Worm (Caenorhabditis elegans) whole organism, young adult: ENCODE results near the gene spig-3.

Experiments
- B0035.1 ChIP-seq: sonication (generic microtip); optimal IDR thresholded peaks from 2 replicates; lab custom pipeline; 2016; ENCODE audit warnings: missing genetic modification characterization, mild to moderate bottlenecking, missing compliant biosample characterization, missing genotype, missing genetic modification reagents
- B0336.3 ChIP-seq: fragments of 200-800 bp; sonication (Bioruptor generic); IDR thresholded peaks from 2 replicates; pipeline ENCODE4 v1.3.6; 2022; ENCODE audit warnings: missing genetic modification characterization, missing compliant biosample characterization
- D2030.7 ChIP-seq: fragments of 200-800 bp; sonication (Bioruptor generic); IDR thresholded peaks from 2 replicates; pipeline ENCODE4 v1.3.6; 2022; ENCODE audit warnings: missing genetic modification reagents, missing genetic modification characterization, missing compliant biosample characterization
- F10E7.11 ChIP-seq: sonication (generic microtip); optimal IDR thresholded peaks from 2 replicates; lab custom pipeline; 2017; ENCODE audit warnings: mild to moderate bottlenecking, missing genetic modification characterization, moderate library complexity, missing compliant biosample characterization
- F37B4.10 ChIP-seq: fragments of 200-800 bp; sonication (Bioruptor generic); IDR thresholded peaks from 2 replicates; pipeline ENCODE4 v1.3.6; 2022; ENCODE audit warnings: missing genetic modification characterization, missing compliant biosample characterization
- F49E8.2 ChIP-seq: sonication (generic microtip); optimal IDR thresholded peaks from 3 replicates; lab custom pipeline; 2017; ENCODE audit warnings: missing genetic modification characterization, mild to moderate bottlenecking, missing compliant biosample characterization, antibody characterized with exemption, moderate library complexity; ENCODE audit not compliant: insufficient read depth
- F55B11.4 ChIP-seq: sonication (generic microtip); optimal IDR thresholded peaks from 2 replicates; lab custom pipeline; 2016; ENCODE audit warnings: missing compliant biosample characterization, missing genetic modification characterization, borderline replicate concordance; ENCODE audit not compliant: insufficient read depth
- K11D2.4 ChIP-seq: fragments of 200-800 bp; sonication (Bioruptor generic); IDR thresholded peaks from 2 replicates; pipeline ENCODE4 v1.3.6; 2022; ENCODE audit warnings: missing genetic modification reagents, missing genetic modification characterization, missing compliant biosample characterization
- T07F8.4 ChIP-seq: sonication (generic microtip); optimal IDR thresholded peaks from 2 replicates; lab custom pipeline; 2016; ENCODE audit warnings: mild to moderate bottlenecking, missing genetic modification characterization, moderate library complexity, missing compliant biosample characterization
- Y53F4B.3 ChIP-seq: fragments of 200-800 bp; sonication (Bioruptor generic); IDR thresholded peaks from 2 replicates; pipeline ENCODE4 v1.3.6; 2022; ENCODE audit warnings: missing genetic modification reagents, missing genetic modification characterization, missing compliant biosample characterization
- Y53G8AR.9 ChIP-seq: fragments of 200-800 bp; sonication (Bioruptor generic); conservative IDR thresholded peaks from 2 replicates; pipeline ENCODE4 v1.3.6; 2022; ENCODE audit warnings: missing genetic modification reagents, missing genetic modification characterization, missing compliant biosample characterization
- athp-1 ChIP-seq: sonication (generic microtip); optimal IDR thresholded peaks from 2 replicates; lab custom pipeline; 2017; ENCODE audit warnings: mild to moderate bottlenecking, missing genetic modification characterization, missing compliant biosample characterization
- cebp-1 ChIP-seq, 2 experiments: fragments of 200-800 bp in 1 of 2; sonication (Bioruptor generic) in 1 of 2; sonication (generic microtip) in 1 of 2; IDR thresholded peaks in 1 of 2; optimal IDR thresholded peaks in 1 of 2; 2 replicates each; pipeline versions ENCODE4 v1.3.6 to Lab custom; 2017 to 2022; ENCODE audit warnings: missing compliant biosample characterization in 2 of 2, missing genetic modification characterization in 2 of 2, mild to moderate bottlenecking in 1 of 2, missing genetic modification reagents in 1 of 2, moderate library complexity in 1 of 2
- ceh-100 ChIP-seq: fragments of 200-800 bp; sonication (Bioruptor generic); IDR thresholded peaks from 2 replicates; pipeline ENCODE4 v1.3.6; 2022; ENCODE audit warnings: missing genetic modification reagents, missing genetic modification characterization, missing compliant biosample characterization
- ceh-79 ChIP-seq: sonication (generic microtip); optimal IDR thresholded peaks from 2 replicates; lab custom pipeline; 2017; ENCODE audit warnings: mild to moderate bottlenecking, missing genetic modification characterization, missing compliant biosample characterization
- ceh-91 ChIP-seq: fragments of 200-800 bp; sonication (Bioruptor generic); IDR thresholded peaks from 2 replicates; pipeline ENCODE4 v1.3.6; 2022; ENCODE audit warnings: missing genetic modification reagents, missing genetic modification characterization, missing compliant biosample characterization
- chd-7 ChIP-seq: sonication (generic microtip); optimal IDR thresholded peaks from 2 replicates; lab custom pipeline; 2016; ENCODE audit warnings: mild to moderate bottlenecking, missing genetic modification characterization, moderate library complexity, missing compliant biosample characterization
- die-1 ChIP-seq: sonication (generic microtip); optimal IDR thresholded peaks from 2 replicates; lab custom pipeline; 2016; ENCODE audit warnings: missing genotype, mild to moderate bottlenecking, missing genetic modification characterization, missing compliant biosample characterization
- dox-1 ChIP-seq: fragments of 200-800 bp; sonication (Bioruptor generic); IDR thresholded peaks from 2 replicates; pipeline ENCODE4 v1.3.6; 2022; ENCODE audit warnings: missing genetic modification reagents, missing genetic modification characterization, missing compliant biosample characterization
- egl-18 ChIP-seq: fragments of 200-800 bp; sonication (Bioruptor generic); IDR thresholded peaks from 2 replicates; pipeline ENCODE4 v1.3.6; 2022; ENCODE audit warnings: missing genetic modification reagents, missing genetic modification characterization, missing compliant biosample characterization
- egrh-3 ChIP-seq: fragments of 200-800 bp; sonication (Bioruptor generic); IDR thresholded peaks from 2 replicates; pipeline ENCODE4 v1.3.6; 2022; ENCODE audit warnings: missing genetic modification reagents, missing genetic modification characterization, missing compliant biosample characterization
- him-1 ChIP-seq: sonication (generic microtip); optimal IDR thresholded peaks from 2 replicates; lab custom pipeline; 2016; ENCODE audit warnings: missing genotype, missing genetic modification reagents, missing genetic modification characterization, missing compliant biosample characterization
- hlh-12 ChIP-seq: sonication (generic microtip); optimal IDR thresholded peaks from 2 replicates; lab custom pipeline; 2016; ENCODE audit warnings: missing genetic modification characterization, missing compliant biosample characterization
- hlh-26 ChIP-seq: fragments of 200-800 bp; sonication (Bioruptor generic); conservative IDR thresholded peaks from 2 replicates; pipeline ENCODE4 v1.3.6; 2022; ENCODE audit warnings: missing genetic modification reagents, missing genetic modification characterization, missing compliant biosample characterization
- hmg-20 ChIP-seq: fragments of 200-800 bp; sonication (Bioruptor generic); IDR thresholded peaks from 2 replicates; pipeline ENCODE4 v1.3.6; 2022; ENCODE audit warnings: missing genetic modification reagents, missing genetic modification characterization, missing compliant biosample characterization
- hrde-1 ChIP-seq: sonication (generic microtip); optimal IDR thresholded peaks from 2 replicates; lab custom pipeline; 2016; ENCODE audit warnings: missing genetic modification characterization, mild to moderate bottlenecking, missing compliant biosample characterization, moderate library complexity, missing genotype, missing genetic modification reagents, borderline replicate concordance
- lin-26 ChIP-seq: fragments of 200-800 bp; sonication (Bioruptor generic); IDR thresholded peaks from 2 replicates; pipeline ENCODE4 v1.3.6; 2022; ENCODE audit warnings: missing genetic modification reagents, missing genetic modification characterization, missing compliant biosample characterization
- lin-40 ChIP-seq: sonication (generic microtip); optimal IDR thresholded peaks from 2 replicates; lab custom pipeline; 2016; ENCODE audit warnings: missing genetic modification characterization, mild to moderate bottlenecking, missing compliant biosample characterization, missing genotype, missing genetic modification reagents
- madf-6 ChIP-seq: fragments of 200-800 bp; sonication (Bioruptor generic); IDR thresholded peaks from 2 replicates; pipeline ENCODE4 v1.3.6; 2022; ENCODE audit warnings: missing genetic modification reagents, missing genetic modification characterization, missing compliant biosample characterization
- mcd-1 ChIP-seq: fragments of 200-800 bp; sonication (Bioruptor generic); IDR thresholded peaks from 2 replicates; pipeline ENCODE4 v1.3.6; 2022; ENCODE audit warnings: missing genetic modification reagents, missing genetic modification characterization, missing compliant biosample characterization
- mel-28 ChIP-seq: sonication (generic microtip); optimal IDR thresholded peaks from 2 replicates; lab custom pipeline; 2016; ENCODE audit warnings: borderline replicate concordance, mild to moderate bottlenecking, missing genetic modification characterization, missing compliant biosample characterization
- mes-4 ChIP-seq: sonication (generic microtip); optimal IDR thresholded peaks from 2 replicates; lab custom pipeline; 2016; ENCODE audit warnings: missing genotype, missing genetic modification characterization, missing compliant biosample characterization
- mxl-1 ChIP-seq: sonication (generic microtip); optimal IDR thresholded peaks from 2 replicates; lab custom pipeline; 2016; ENCODE audit warnings: missing genetic modification characterization, missing compliant biosample characterization
- nhr-120 ChIP-seq: fragments of 200-800 bp; sonication (Bioruptor generic); IDR thresholded peaks from 2 replicates; pipeline ENCODE4 v1.3.6; 2022; ENCODE audit warnings: missing genetic modification characterization, missing compliant biosample characterization
- nhr-179 ChIP-seq: sonication (generic microtip); optimal IDR thresholded peaks from 2 replicates; lab custom pipeline; 2016; ENCODE audit warnings: mild to moderate bottlenecking, missing genetic modification characterization, missing compliant biosample characterization
- nhr-80 ChIP-seq: sonication (generic microtip); optimal IDR thresholded peaks from 2 replicates; lab custom pipeline; 2016; ENCODE audit warnings: missing genetic modification characterization, missing compliant biosample characterization
- pha-4 ChIP-seq: fragments of 150-350 bp; sonication (generic microtip); optimal IDR thresholded peaks from 2 replicates; lab custom pipeline; 2014; ENCODE audit warnings: missing biosample characterization, missing genetic modification reagents, missing genetic modification characterization
- rcor-1 ChIP-seq: fragments of 200-800 bp; sonication (Bioruptor generic); IDR thresholded peaks from 2 replicates; pipeline ENCODE4 v1.3.6; 2022; ENCODE audit warnings: missing genetic modification reagents, missing genetic modification characterization, missing compliant biosample characterization
- snpc-1.3 ChIP-seq: sonication (generic microtip); optimal IDR thresholded peaks from 2 replicates; lab custom pipeline; 2017; ENCODE audit warnings: missing genetic modification characterization, mild to moderate bottlenecking, missing compliant biosample characterization, antibody characterized with exemption, moderate library complexity, missing genotype, missing genetic modification reagents; ENCODE audit not compliant: insufficient read depth
- sptf-2 ChIP-seq: fragments of 200-800 bp; sonication (Bioruptor generic); optimal IDR thresholded peaks from 2 replicates; lab custom pipeline; 2018; ENCODE audit warnings: mild to moderate bottlenecking, missing genetic modification characterization, missing compliant biosample characterization
- tlf-1 ChIP-seq: fragments of 200-800 bp; sonication (Bioruptor generic); optimal IDR thresholded peaks from 2 replicates; lab custom pipeline; 2018; ENCODE audit warnings: mild to moderate bottlenecking, missing genetic modification characterization, missing compliant biosample characterization
- zfh-2 ChIP-seq: fragments of 200-800 bp; sonication (Bioruptor generic); conservative IDR thresholded peaks from 2 replicates; pipeline ENCODE4 v1.3.6; 2022; ENCODE audit warnings: missing genetic modification reagents, missing genetic modification characterization, missing compliant biosample characterization
- ztf-25 ChIP-seq: fragments of 200-800 bp; sonication (Bioruptor generic); IDR thresholded peaks from 2 replicates; pipeline ENCODE4 v1.3.6; 2022; ENCODE audit warnings: missing genetic modification reagents, missing genetic modification characterization, missing compliant biosample characterization
- ztf-6 ChIP-seq: fragments of 200-800 bp; sonication (Bioruptor generic); IDR thresholded peaks from 2 replicates; pipeline ENCODE4 v1.3.6; 2022; ENCODE audit warnings: missing genetic modification reagents, missing genetic modification characterization, missing compliant biosample characterization

The spig-3 gene

ce11 chrV:14328806-14329205 is 29.3 kb upstream of the spig-3 start, which contains the start of gene pepm-1:
TSS of gene pepm-1 (plus strand) at chrV:14329106.
- TF ChIP-seq snpc-1.3 (tag; lab: Kevin White, UChicago) (no peak), K11D2.4 (GFP tag; lab: Robert Waterston, UW) (no peak), Y53G8AR.9 (GFP tag; lab: Robert Waterston, UW) (no peak), F37B4.10 (GFP tag; lab: Robert Waterston, UW) (no peak), cebp-1 (GFP tag; IDR thresholded peaks at IDR 0.05; lab: Robert Waterston, UW) (no peak), cebp-1 (tag; optimal IDR thresholded peaks at IDR 0.05; lab: Kevin White, UChicago) (no peak), dox-1 (no peak), chd-7 (tag; lab: Kevin White, UChicago) (no peak), lin-40 (tag; lab: Kevin White, UChicago) (no peak), B0336.3 (no peak), pha-4 (tag; lab: Kevin White, UChicago) (no peak)

DNA sequence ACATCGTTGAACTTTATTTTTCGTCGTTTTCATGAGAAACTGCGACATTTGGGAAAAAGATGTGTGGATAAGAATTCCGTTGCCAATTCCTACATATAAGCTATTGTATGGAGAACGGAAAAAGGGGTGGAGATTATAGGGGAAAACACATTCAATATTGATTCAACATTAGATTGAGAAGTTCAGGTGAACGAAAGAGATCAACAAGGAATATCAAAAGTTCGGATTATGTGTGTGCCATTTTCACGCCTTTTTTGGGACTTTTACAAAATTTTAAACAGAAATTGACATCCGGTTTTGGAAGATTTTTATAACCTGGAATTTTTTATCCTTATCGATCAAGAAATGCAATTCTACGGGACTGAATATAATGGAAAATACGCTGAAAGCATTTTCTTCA is 28.3 kb upstream of the spig-3 start, which contains the start of gene F47B8.5:
Gene F47B8.5, minus strand, starts transcription at position 101 of the 400 bp plus-strand sequence.
- TF ChIP-seq hrde-1 (tag; lab: Kevin White, UChicago) (no peak), F10E7.11 (no peak), die-1 (no peak), nhr-179 (tag; lab: Kevin White, UChicago) (no peak), F49E8.2 (tag; lab: Kevin White, UChicago) (no peak), T07F8.4 (tag; lab: Kevin White, UChicago) (no peak), D2030.7 (no peak), ceh-100 (GFP tag; lab: Robert Waterston, UW) (no peak), rcor-1 (GFP tag; lab: Robert Waterston, UW) (no peak), ceh-79 (tag; lab: Kevin White, UChicago) (no peak), ztf-6 (GFP tag; lab: Robert Waterston, UW) (no peak), him-1 (tag; lab: Kevin White, UChicago) (no peak), ztf-25 (GFP tag; lab: Robert Waterston, UW) (no peak), hlh-26 (GFP tag; lab: Robert Waterston, UW) (no peak), ceh-91 (no peak), F55B11.4 (tag; lab: Kevin White, UChicago) (no peak), athp-1 (tag; lab: Kevin White, UChicago) (no peak), mes-4 (no peak), Y53F4B.3 (no peak)

DNA sequence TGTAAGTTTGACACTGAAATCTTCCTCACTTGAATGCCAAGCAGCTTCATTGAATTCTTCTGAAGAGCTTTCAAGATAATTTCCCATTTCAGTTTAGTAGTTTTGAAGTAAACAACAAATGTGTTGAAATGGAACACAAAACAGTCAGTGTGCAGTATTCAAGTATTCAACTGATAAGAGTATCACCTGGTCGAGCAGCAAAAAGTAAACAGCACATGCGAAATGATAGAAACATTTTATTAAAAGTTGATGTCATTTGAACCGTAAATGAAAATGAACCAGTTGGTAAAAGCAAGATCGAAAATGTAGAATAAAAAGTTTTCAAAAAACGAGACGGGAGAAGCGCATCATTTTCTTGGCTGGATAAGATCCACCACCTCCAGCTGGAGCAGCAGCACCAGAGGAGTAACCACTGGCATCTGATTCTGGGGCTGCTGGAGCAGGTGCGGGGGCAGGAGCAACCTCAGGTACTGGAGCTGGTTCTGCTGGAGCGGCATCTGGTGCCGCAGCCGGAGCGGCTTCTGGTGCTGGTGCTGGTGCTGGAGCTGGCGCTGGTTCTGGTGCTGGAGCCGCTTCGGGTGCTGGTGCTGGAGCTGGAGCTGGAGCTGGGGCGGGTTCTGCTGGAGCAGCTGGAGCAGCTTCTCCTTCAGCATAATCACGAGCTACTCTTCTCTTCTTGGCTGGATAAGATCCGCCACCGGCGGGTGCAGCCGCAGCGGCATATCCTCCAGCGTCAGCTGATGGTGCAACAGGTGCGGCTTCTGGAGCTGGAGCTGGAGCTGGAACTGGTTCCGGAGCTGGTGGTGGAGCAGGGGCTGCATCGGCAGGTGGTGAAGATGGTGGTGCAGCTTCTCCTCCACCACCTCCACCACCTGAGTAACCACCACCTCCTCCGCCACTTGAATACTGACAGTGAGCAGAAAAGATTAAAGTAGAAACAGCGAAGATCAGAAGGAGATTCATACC is 25.3 kb upstream of the spig-3 start, which contains the start of the genes F47B8.4 and F47B8.18:
Gene F47B8.4, minus strand, starts transcription at position 172 of the 966 bp plus-strand sequence.
Gene F47B8.18, minus strand, starts transcription at position 963 of the 966 bp plus-strand sequence.
- TF ChIP-seq nhr-80 (tag; lab: Kevin White, UChicago) (peak; percentile 56), hmg-20 (no peak), madf-6 (GFP tag; lab: Robert Waterston, UW) (no peak), mxl-1 (tag; lab: Kevin White, UChicago) (no peak), T07F8.4 (tag; lab: Kevin White, UChicago) (no peak), nhr-120 (no peak), mel-28 (tag; lab: Kevin White, UChicago) (no peak), B0035.1 (tag; lab: Kevin White, UChicago) (no peak), hlh-12 (tag; lab: Kevin White, UChicago) (no peak), mcd-1 (GFP tag; lab: Robert Waterston, UW) (peak; percentile 55; the same call in 1 of the 2 replicates), zfh-2 (GFP tag; lab: Robert Waterston, UW) (peak; percentile 95), sptf-2 (GFP tag; lab: Kevin White, UChicago) (peak; percentile 15), lin-26 (GFP tag; lab: Robert Waterston, UW) (0 out of 2 replicates have a peak, but pooled peaks have one; percentile 53), egl-18 (GFP tag; lab: Robert Waterston, UW) (no peak), egrh-3 (GFP tag; lab: Robert Waterston, UW) (peak; percentile 99), tlf-1 (GFP tag; lab: Kevin White, UChicago) (no peak), cebp-1 (GFP tag; IDR thresholded peaks at IDR 0.05; lab: Robert Waterston, UW) (0 out of 2 replicates have a peak, but pooled peaks have one; percentile 15), cebp-1 (tag; optimal IDR thresholded peaks at IDR 0.05; lab: Kevin White, UChicago) (no peak)
